Fruit fly (Drosophila melanogaster) whole organism, prepupa: ENCODE measurements around the gene TrpRS.

ENCODE experiments used
- Ets96B ChIP-seq: fragments of 200-800 bp; optimal IDR thresholded peaks from 2 replicates; lab custom pipeline; 2019; ENCODE audit warnings: missing biosample characterization, mild to moderate bottlenecking, missing genetic modification characterization, moderate library complexity
- net ChIP-seq: fragments of 200-800 bp; sonication (Bioruptor generic); optimal IDR thresholded peaks from 3 replicates; lab custom pipeline; 2016; ENCODE audit warnings: missing biosample characterization, missing genetic modification characterization

- TF ChIP-seq net: peak; percentile 99
- TF ChIP-seq Ets96B (tag; lab: Kevin White, UChicago): peak; percentile 100
These were observed 37.4 kb downstream of the TrpRS start for dm6 chr3R:9229075-9229835.
